Fruit fly (Drosophila melanogaster) whole organism, embryonic: ENCODE data around the gene CG4653.
A peak's percentile ranks its signal among the peaks of the same experiment; 100 is the strongest.

Experiments used
- CG1024 ChIP-seq: fragments of 200-800 bp; sonication (Bioruptor generic); IDR thresholded peaks from 2 replicates; pipeline ENCODE4 v1.3.6; 2022; ENCODE audit warnings: missing biosample characterization, missing genetic modification characterization
- CG10267 ChIP-seq: fragments of 200-800 bp; sonication (Bioruptor generic); optimal IDR thresholded peaks from 2 replicates; lab custom pipeline; 2018; ENCODE audit warnings: missing biosample characterization, mild to moderate bottlenecking, missing genetic modification characterization, moderate library complexity
- CG11504 ChIP-seq: fragments of 200-800 bp; sonication (Bioruptor generic); optimal IDR thresholded peaks from 3 replicates; lab custom pipeline; 2019; ENCODE audit warnings: missing biosample characterization, mild to moderate bottlenecking, missing genetic modification characterization, moderate library complexity
- CG12299 ChIP-seq: fragments of 200-800 bp; sonication (Bioruptor generic); optimal IDR thresholded peaks from 2 replicates; lab custom pipeline; 2018; ENCODE audit warnings: missing biosample characterization, mild to moderate bottlenecking, missing genetic modification characterization
- CG14710 ChIP-seq: fragments of 200-800 bp; sonication (Bioruptor generic); optimal IDR thresholded peaks from 3 replicates; lab custom pipeline; 2019; ENCODE audit warnings: missing biosample characterization, mild to moderate bottlenecking, missing genetic modification characterization, moderate library complexity
- CG17186 ChIP-seq: fragments of 200-800 bp; sonication (Bioruptor generic); optimal IDR thresholded peaks from 3 replicates; lab custom pipeline; 2017; ENCODE audit warnings: missing biosample characterization, missing genetic modification reagents, missing genetic modification characterization
- CG2712 ChIP-seq: fragments of 200-800 bp; optimal IDR thresholded peaks from 3 replicates; lab custom pipeline; 2019; ENCODE audit warnings: missing biosample characterization, mild to moderate bottlenecking, missing genetic modification characterization, moderate library complexity
- CG30020 ChIP-seq: fragments of 200-800 bp; optimal IDR thresholded peaks from 2 replicates; lab custom pipeline; 2019; ENCODE audit warnings: missing biosample characterization, mild to moderate bottlenecking, missing genetic modification characterization, moderate library complexity
- CG4360 ChIP-seq: fragments of 200-800 bp; sonication (Bioruptor generic); IDR thresholded peaks from 2 replicates; pipeline ENCODE4 v1.3.6; 2022; ENCODE audit warnings: missing biosample characterization, missing genetic modification characterization
- CG4617 ChIP-seq: fragments of 200-800 bp; sonication (Bioruptor generic); optimal IDR thresholded peaks from 3 replicates; lab custom pipeline; 2016; ENCODE audit warnings: missing biosample characterization, missing genetic modification characterization, borderline replicate concordance
- CG6683 ChIP-seq: fragments of 200-800 bp; sonication (Bioruptor generic); optimal IDR thresholded peaks from 2 replicates; lab custom pipeline; 2017; ENCODE audit warnings: missing biosample characterization, mild to moderate bottlenecking, missing genetic modification characterization, missing genetic modification reagents
- CG6689 ChIP-seq: fragments of 200-800 bp; sonication (Bioruptor generic); IDR thresholded peaks from 2 replicates; pipeline ENCODE4 v1.3.6; 2022; ENCODE audit warnings: missing biosample characterization, missing genetic modification characterization
- CG8089 ChIP-seq: fragments of 200-800 bp; sonication (Bioruptor generic); optimal IDR thresholded peaks from 3 replicates; lab custom pipeline; 2016; ENCODE audit warnings: missing biosample characterization, missing genetic modification characterization
- CG8924 ChIP-seq: fragments of 200-800 bp; optimal IDR thresholded peaks from 3 replicates; lab custom pipeline; 2019; ENCODE audit warnings: missing biosample characterization, mild to moderate bottlenecking, missing genetic modification characterization, moderate library complexity
- Camta ChIP-seq: fragments of 200-800 bp; sonication (Bioruptor generic); optimal IDR thresholded peaks from 2 replicates; lab custom pipeline; 2016; ENCODE audit warnings: missing biosample characterization, missing genetic modification characterization
- Dbx ChIP-seq: fragments of 200-800 bp; sonication (Bioruptor generic); IDR thresholded peaks from 3 replicates; pipeline ENCODE4 v1.3.6; 2022; ENCODE audit warnings: missing biosample characterization, missing genetic modification characterization
- Dip2 ChIP-seq: fragments of 200-800 bp; sonication (Bioruptor generic); IDR thresholded peaks from 2 replicates; pipeline ENCODE4 v1.3.6; 2022; ENCODE audit warnings: missing biosample characterization, missing genetic modification characterization
- Dref ChIP-seq: fragments of 200-800 bp; sonication (Bioruptor generic); IDR thresholded peaks from 2 replicates; pipeline ENCODE4 v1.3.6; 2022; ENCODE audit warnings: missing biosample characterization, missing genetic modification characterization
- Drgx ChIP-seq: fragments of 200-800 bp; sonication (Bioruptor generic); IDR thresholded peaks from 2 replicates; pipeline ENCODE4 v1.3.6; 2022; ENCODE audit warnings: missing biosample characterization, missing genetic modification characterization
- HLH3B ChIP-seq: fragments of 200-800 bp; sonication (Bioruptor generic); IDR thresholded peaks from 2 replicates; pipeline ENCODE4 v1.3.6; 2022; ENCODE audit warnings: missing biosample characterization, missing genetic modification characterization
- HLH4C ChIP-seq: fragments of 200-800 bp; sonication (Bioruptor generic); IDR thresholded peaks from 3 replicates; pipeline ENCODE4 v1.3.6; 2022; ENCODE audit warnings: missing biosample characterization, missing genetic modification characterization; ENCODE audit not compliant: partially characterized antibody
- Lhr ChIP-seq: fragments of 200-800 bp; sonication (Bioruptor generic); optimal IDR thresholded peaks from 3 replicates; lab custom pipeline; 2017; ENCODE audit warnings: mild to moderate bottlenecking, missing biosample characterization, missing genetic modification reagents, missing genetic modification characterization
- MBD-R2 ChIP-seq: fragments of 200-800 bp; sonication (Bioruptor generic); IDR thresholded peaks from 2 replicates; pipeline ENCODE4 v1.3.6; 2022; ENCODE audit warnings: missing biosample characterization, missing genetic modification characterization
- MESR4 ChIP-seq: fragments of 200-800 bp; sonication (Bioruptor generic); optimal IDR thresholded peaks from 2 replicates; lab custom pipeline; 2018; ENCODE audit warnings: missing biosample characterization, mild to moderate bottlenecking, missing genetic modification characterization, moderate library complexity
- Meics ChIP-seq: fragments of 200-800 bp; sonication (Bioruptor generic); optimal IDR thresholded peaks from 2 replicates; lab custom pipeline; 2017; ENCODE audit warnings: missing biosample characterization, mild to moderate bottlenecking, missing genetic modification characterization
- NC2β ChIP-seq: fragments of 200-800 bp; sonication (Bioruptor generic); optimal IDR thresholded peaks from 2 replicates; lab custom pipeline; 2016; ENCODE audit warnings: missing biosample characterization, missing genetic modification characterization
- NFAT ChIP-seq: fragments of 200-800 bp; sonication (Bioruptor generic); IDR thresholded peaks from 2 replicates; pipeline ENCODE4 v1.3.6; 2022; ENCODE audit warnings: missing biosample characterization, missing genetic modification characterization
- NfI ChIP-seq: fragments of 200-800 bp; sonication (Bioruptor generic); optimal IDR thresholded peaks from 3 replicates; lab custom pipeline; 2018; ENCODE audit warnings: missing biosample characterization, mild to moderate bottlenecking, missing genetic modification characterization, moderate library complexity
- Oaz ChIP-seq: fragments of 200-800 bp; sonication (Bioruptor generic); IDR thresholded peaks from 2 replicates; pipeline ENCODE4 v1.3.6; 2022; ENCODE audit warnings: missing biosample characterization, missing genetic modification characterization
- al ChIP-seq: fragments of 200-800 bp; sonication (Bioruptor generic); IDR thresholded peaks from 2 replicates; pipeline ENCODE4 v1.3.6; 2022; ENCODE audit warnings: missing biosample characterization, missing genetic modification characterization
- bigmax ChIP-seq: fragments of 200-800 bp; sonication (Bioruptor generic); optimal IDR thresholded peaks from 2 replicates; lab custom pipeline; 2018; ENCODE audit warnings: missing biosample characterization, mild to moderate bottlenecking, missing genetic modification characterization
- chif ChIP-seq, 2 experiments: fragments of 200-800 bp; sonication (Bioruptor generic); optimal IDR thresholded peaks; 3 replicates each; lab custom pipeline; 2016; ENCODE audit warnings: missing biosample characterization in 2 of 2, missing genetic modification characterization in 2 of 2
- chinmo ChIP-seq: fragments of 200-800 bp; sonication (Bioruptor generic); IDR thresholded peaks from 4 replicates; pipeline ENCODE4 v1.3.6; 2022; ENCODE audit warnings: missing biosample characterization, missing genetic modification characterization; ENCODE audit not compliant: partially characterized antibody
- cwo ChIP-seq: fragments of 200-800 bp; sonication (Bioruptor generic); optimal IDR thresholded peaks from 3 replicates; lab custom pipeline; 2017; ENCODE audit warnings: missing biosample characterization, missing genetic modification characterization, mild to moderate bottlenecking, moderate library complexity, missing genetic modification reagents
- ftz-f1 ChIP-seq: fragments of 200-800 bp; sonication (Bioruptor generic); optimal IDR thresholded peaks from 2 replicates; lab custom pipeline; 2016; ENCODE audit warnings: missing biosample characterization, missing genetic modification characterization
- grau ChIP-seq: fragments of 200-800 bp; optimal IDR thresholded peaks from 3 replicates; lab custom pipeline; 2019; ENCODE audit warnings: missing biosample characterization, mild to moderate bottlenecking, missing genetic modification characterization, moderate library complexity
- nom ChIP-seq: fragments of 200-800 bp; sonication (Bioruptor generic); optimal IDR thresholded peaks from 2 replicates; lab custom pipeline; 2017; ENCODE audit warnings: missing biosample characterization, missing genetic modification characterization, mild to moderate bottlenecking, moderate library complexity, missing genetic modification reagents
- pho ChIP-seq: fragments of 200-800 bp; sonication (Bioruptor generic); optimal IDR thresholded peaks from 2 replicates; lab custom pipeline; 2016; ENCODE audit warnings: missing biosample characterization, missing genetic modification characterization
- sens ChIP-seq: fragments of 200-800 bp; sonication (Bioruptor generic); peaks from one replicate; lab custom pipeline; 2016; ENCODE audit warnings: missing biosample characterization, missing genetic modification characterization
- sens-2 ChIP-seq: fragments of 200-800 bp; sonication (Bioruptor generic); IDR thresholded peaks from 2 replicates; pipeline ENCODE4 v1.3.6; 2022; ENCODE audit warnings: missing biosample characterization, missing genetic modification characterization
- stwl ChIP-seq: fragments of 200-800 bp; sonication (Bioruptor generic); optimal IDR thresholded peaks from 3 replicates; lab custom pipeline; 2018; ENCODE audit warnings: missing biosample characterization, mild to moderate bottlenecking, missing genetic modification characterization, moderate library complexity
- tap ChIP-seq: fragments of 200-800 bp; optimal IDR thresholded peaks from 3 replicates; lab custom pipeline; 2019; ENCODE audit warnings: missing biosample characterization, mild to moderate bottlenecking, missing genetic modification characterization, moderate library complexity
- tin ChIP-seq: fragments of 200-800 bp; sonication (Bioruptor generic); optimal IDR thresholded peaks from 3 replicates; lab custom pipeline; 2016; ENCODE audit warnings: missing biosample characterization, missing genetic modification characterization
- twi ChIP-seq: fragments of 200-800 bp; optimal IDR thresholded peaks from 2 replicates; lab custom pipeline; 2019; ENCODE audit warnings: missing biosample characterization, mild to moderate bottlenecking, missing genetic modification characterization, moderate library complexity
- unc-4 ChIP-seq: fragments of 200-800 bp; sonication (Bioruptor generic); IDR thresholded peaks from 2 replicates; pipeline ENCODE4 v1.3.6; 2022; ENCODE audit warnings: missing biosample characterization, missing genetic modification characterization; ENCODE audit not compliant: partially characterized antibody
- vfl ChIP-seq: fragments of 200-800 bp; sonication (Bioruptor generic); optimal IDR thresholded peaks from 2 replicates; lab custom pipeline; 2016; ENCODE audit warnings: missing biosample characterization, missing genetic modification characterization
- wor ChIP-seq: fragments of 200-800 bp; sonication (Bioruptor generic); IDR thresholded peaks from 2 replicates; pipeline ENCODE4 v1.3.6; 2022; ENCODE audit warnings: missing biosample characterization, missing genetic modification characterization

CG4653 gene

DNA sequence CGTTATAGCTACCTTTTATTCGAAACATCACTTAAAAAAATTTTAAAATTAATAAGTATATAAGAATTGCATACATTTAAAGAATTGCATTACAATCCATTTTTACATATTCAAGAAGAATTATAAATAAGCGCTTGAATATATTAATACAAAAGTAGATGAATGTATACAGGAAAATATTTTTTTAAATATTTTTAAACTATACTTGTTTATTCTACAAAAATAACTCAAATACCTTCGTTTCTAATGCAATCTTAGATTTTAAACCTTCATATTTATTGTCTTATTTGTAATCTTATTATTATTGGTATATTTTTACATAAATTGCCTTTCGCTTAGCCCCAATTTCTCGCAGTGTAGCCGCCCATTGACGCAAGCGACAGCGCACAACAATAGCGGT is 26.7 kb upstream of the CG4653 start (continued):
- TF ChIP-seq CG11504 (tag; lab: Kevin White, UChicago), result peak; percentile 32
- peak; percentile 13 for TF ChIP-seq CG2712 (tag; lab: Kevin White, UChicago)
- TF ChIP-seq CG6689 (GFP tag; lab: Robert Waterston, UW), result 0 out of 2 replicates have a peak, but pooled peaks have one; percentile 22

DNA sequence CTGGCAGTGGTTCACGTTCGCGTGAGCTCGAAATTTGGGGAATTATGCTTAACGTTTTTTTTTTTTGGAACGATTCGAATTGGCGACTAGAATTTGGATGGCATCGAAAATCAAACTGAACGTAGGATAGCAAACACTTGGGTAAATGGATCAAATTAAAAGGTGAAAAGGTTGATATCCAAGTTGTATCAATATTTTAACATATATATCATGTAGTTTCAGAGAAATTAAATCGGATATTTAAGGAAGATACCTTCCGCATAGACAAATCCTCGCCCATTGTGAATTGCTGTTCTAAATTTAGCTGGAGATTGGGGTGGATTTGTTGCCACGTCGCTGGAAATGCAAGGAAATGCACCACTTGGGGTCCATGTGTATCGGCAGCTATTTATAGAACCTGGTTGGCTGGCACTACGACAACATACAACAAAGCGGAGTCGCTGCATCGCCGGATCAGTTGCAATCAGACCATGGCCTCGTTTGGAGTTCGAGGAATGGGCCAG is 25.0 kb upstream of the CG4653 start, which contains the start of the genes CG13010 and sing:
TSS of gene CG13010 (minus strand) at position 101 of the 503 bp plus-strand sequence.
TSS of gene sing (plus strand) at position 453 of the 503 bp plus-strand sequence.
- TF ChIP-seq Dip2 (GFP tag; lab: Robert Waterston, UW) (no peak), twi (tag; lab: Kevin White, UChicago) (peak; percentile 41), CG2712 (tag; lab: Kevin White, UChicago) (peak; percentile 80), CG8089 (no peak), al (GFP tag; lab: Robert Waterston, UW) (no peak), cwo (GFP tag; lab: Kevin White, UChicago) (no peak), NC2β (GFP tag; lab: Kevin White, UChicago) (no peak), CG4617 (GFP tag; lab: Kevin White, UChicago) (no peak), HLH3B (GFP tag; lab: Robert Waterston, UW) (no peak), Oaz (GFP tag; lab: Robert Waterston, UW) (no peak), CG14710 (tag; lab: Kevin White, UChicago) (no peak), CG4360 (0 out of 2 replicates have a peak, but pooled peaks have one; percentile 11), sens-2 (GFP tag; lab: Robert Waterston, UW) (no peak), sens (peak; percentile 52), chif (GFP tag; optimal IDR thresholded peaks at IDR 0.05; lab: Kevin White, UChicago) (no peak), Meics (GFP tag; lab: Kevin White, UChicago) (no peak), bigmax (no peak), Dbx (no peak), wor (GFP tag; lab: Robert Waterston, UW) (no peak), HLH4C (no peak)

DNA sequence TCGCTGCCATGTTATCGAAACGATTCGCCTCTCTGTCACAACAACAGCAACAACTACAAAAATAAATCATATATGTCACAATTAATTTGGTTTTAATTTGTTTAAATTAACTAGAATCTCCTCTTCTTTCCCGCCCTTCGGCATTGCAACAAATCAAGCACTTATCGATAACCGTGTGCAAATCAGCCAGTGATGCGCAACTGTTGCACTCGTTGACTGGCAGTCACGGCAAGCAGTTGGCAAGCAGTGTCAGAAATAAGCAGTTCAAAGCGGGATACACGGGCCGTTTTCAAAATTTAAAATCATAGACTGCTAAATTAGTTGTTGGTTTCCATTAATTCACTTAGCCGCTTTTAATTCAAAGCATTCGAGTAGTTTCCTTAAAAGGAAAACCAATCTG is 20.1 kb upstream of the CG4653 start, which contains the start of gene Axs:
TSS of gene Axs (minus strand) at position 131 of the 400 bp plus-strand sequence.
- TF ChIP-seq CG17186 (GFP tag; lab: Kevin White, UChicago), result peak; percentile 40
- TF ChIP-seq NFAT (GFP tag; lab: Robert Waterston, UW), result peak; percentile 40; the same call in 1 of the 2 replicates
- TF ChIP-seq NC2β (GFP tag; lab: Kevin White, UChicago), result peak; percentile 34
- no peak for TF ChIP-seq Camta (GFP tag; lab: Kevin White, UChicago)
- TF ChIP-seq stwl (tag; lab: Kevin White, UChicago), result peak; percentile 64
- no peak for TF ChIP-seq tap (tag; lab: Kevin White, UChicago)
- TF ChIP-seq CG12299 (tag; lab: Kevin White, UChicago), result no peak
- TF ChIP-seq CG10267, result peak; percentile 41
- no peak for TF ChIP-seq nom (GFP tag; lab: Kevin White, UChicago)
- peak; percentile 4 for TF ChIP-seq CG30020 (tag; lab: Kevin White, UChicago)
- TF ChIP-seq Dref (GFP tag; lab: Robert Waterston, UW), result peak; percentile 88
- TF ChIP-seq Drgx (GFP tag; lab: Robert Waterston, UW), result no peak
- peak; percentile 64 for TF ChIP-seq unc-4 (GFP tag; lab: Robert Waterston, UW)
- TF ChIP-seq CG8924, result peak; percentile 35
- TF ChIP-seq Lhr (GFP tag; lab: Kevin White, UChicago), result peak; percentile 77
- peak; percentile 11 for TF ChIP-seq NfI
- no peak for TF ChIP-seq CG1024 (GFP tag; lab: Robert Waterston, UW)
- peak; percentile 23; the same call in 1 of the 2 replicates for TF ChIP-seq MBD-R2
- TF ChIP-seq MESR4 (GFP tag; lab: Kevin White, UChicago), result peak; percentile 15
- peak; percentile 99 for TF ChIP-seq chinmo (GFP tag; lab: Robert Waterston, UW)
- TF ChIP-seq grau (tag; lab: Kevin White, UChicago), result peak; percentile 38
- TF ChIP-seq pho, result peak; percentile 1
- TF ChIP-seq vfl, result peak; percentile 46
- TF ChIP-seq ftz-f1, result peak; percentile 53
- TF ChIP-seq CG6683 (GFP tag; lab: Kevin White, UChicago), result no peak
- no peak for TF ChIP-seq tin (GFP tag; lab: Kevin White, UChicago)
